Worm (Caenorhabditis elegans) whole organism, L1 larva: ENCODE measurements around the gene C04B4.4.

Experiments used
- C04F5.9 ChIP-seq: sonication (generic microtip); optimal IDR thresholded peaks from 2 replicates; lab custom pipeline; 2016; ENCODE audit warnings: missing genetic modification characterization, missing compliant biosample characterization
- F16B12.6 ChIP-seq: fragments of 150-350 bp; optimal IDR thresholded peaks from 2 replicates; lab custom pipeline; 2014; ENCODE audit warnings: missing biosample characterization, missing genetic modification characterization
- alr-1 ChIP-seq: fragments of 200-800 bp; sonication (Bioruptor generic); optimal IDR thresholded peaks from 2 replicates; lab custom pipeline; 2018; ENCODE audit warnings: borderline replicate concordance, mild to moderate bottlenecking, missing genetic modification characterization, missing compliant biosample characterization
- ama-1 ChIP-seq: fragments of 150-350 bp; optimal IDR thresholded peaks from 2 replicates; lab custom pipeline; 2014
- ceh-63 ChIP-seq: fragments of 200-800 bp; sonication (Bioruptor generic); optimal IDR thresholded peaks from 2 replicates; lab custom pipeline; 2018; ENCODE audit warnings: mild to moderate bottlenecking, missing genetic modification characterization, missing compliant biosample characterization
- ceh-82 ChIP-seq, 3 experiments: fragments of 150-350 bp in 1 of 3; sonication (generic microtip) in 2 of 3; optimal IDR thresholded peaks; 2 replicates each; lab custom pipeline; 2014 to 2017; ENCODE audit warnings: missing biosample characterization in 3 of 3, missing genetic modification characterization in 3 of 3
- egl-27 ChIP-seq, 2 experiments: fragments of 150-350 bp in 1 of 2; sonication (generic microtip); optimal IDR thresholded peaks; 3 replicates each; lab custom pipeline; 2017 to 2018; ENCODE audit warnings: missing biosample characterization in 2 of 2, missing genetic modification characterization in 2 of 2, missing genetic modification reagents in 2 of 2
- elt-3 ChIP-seq, 6 experiments: fragments of 150-350 bp in 1 of 6; sonication (generic microtip); optimal IDR thresholded peaks; 2 replicates each; lab custom pipeline; 2017 to 2018; ENCODE audit warnings: missing biosample characterization in 6 of 6, missing genetic modification characterization in 6 of 6, inconsistent platforms in 1 of 6
- fkh-4 ChIP-seq: sonication (generic microtip); optimal IDR thresholded peaks from 2 replicates; lab custom pipeline; 2016; ENCODE audit warnings: missing compliant biosample characterization, missing genetic modification characterization, borderline replicate concordance
- fkh-8 ChIP-seq: sonication (generic microtip); optimal IDR thresholded peaks from 2 replicates; lab custom pipeline; 2016; ENCODE audit warnings: mild to moderate bottlenecking, missing genetic modification characterization, missing compliant biosample characterization
- grh-1 ChIP-seq: fragments of 200-800 bp; sonication (Bioruptor generic); IDR thresholded peaks from 2 replicates; pipeline ENCODE4 v1.3.6; 2022; ENCODE audit warnings: missing genetic modification reagents, missing genetic modification characterization, missing compliant biosample characterization
- hlh-17 ChIP-seq: fragments of 200-800 bp; sonication (Bioruptor generic); optimal IDR thresholded peaks from 2 replicates; lab custom pipeline; 2018; ENCODE audit warnings: missing genetic modification characterization, mild to moderate bottlenecking, missing compliant biosample characterization, moderate library complexity, borderline replicate concordance
- hpl-2 ChIP-seq: fragments of 150-350 bp; optimal IDR thresholded peaks from 2 replicates; lab custom pipeline; 2014; ENCODE audit warnings: missing biosample characterization, missing genetic modification reagents, missing genetic modification characterization
- irx-1 ChIP-seq: sonication (generic microtip); optimal IDR thresholded peaks from 2 replicates; lab custom pipeline; 2016; ENCODE audit warnings: missing genetic modification characterization, missing compliant biosample characterization
- lin-14 ChIP-seq: fragments of 200-800 bp; sonication (Bioruptor generic); optimal IDR thresholded peaks from 2 replicates; lab custom pipeline; 2018; ENCODE audit warnings: mild to moderate bottlenecking, missing genetic modification characterization, moderate library complexity, missing compliant biosample characterization
- lin-15B ChIP-seq: fragments of 150-350 bp; sonication (generic microtip); optimal IDR thresholded peaks from 3 replicates; lab custom pipeline; 2014; ENCODE audit warnings: missing biosample characterization, missing genetic modification characterization
- lir-3 ChIP-seq: sonication (generic microtip); optimal IDR thresholded peaks from 2 replicates; lab custom pipeline; 2016; ENCODE audit warnings: mild to moderate bottlenecking, missing genetic modification characterization, moderate library complexity, missing compliant biosample characterization; ENCODE audit not compliant: poor library complexity
- mab-9 ChIP-seq: fragments of 200-800 bp; sonication (Bioruptor generic); IDR thresholded peaks from 2 replicates; pipeline ENCODE4 v1.3.6; 2022; ENCODE audit warnings: missing genetic modification reagents, missing genetic modification characterization, missing compliant biosample characterization
- mdl-1 ChIP-seq, 2 experiments: fragments of 150-350 bp; optimal IDR thresholded peaks; 2 replicates each; lab custom pipeline; 2014 to 2017; ENCODE audit warnings: missing biosample characterization in 2 of 2, missing genetic modification characterization in 2 of 2, inconsistent platforms in 1 of 2
- mef-2 ChIP-seq: fragments of 150-350 bp; optimal IDR thresholded peaks from 2 replicates; lab custom pipeline; 2014; ENCODE audit warnings: missing biosample characterization, missing genetic modification characterization
- nhr-12 ChIP-seq: sonication (generic microtip); optimal IDR thresholded peaks from 2 replicates; lab custom pipeline; 2017; ENCODE audit warnings: missing biosample characterization, missing genetic modification characterization
- nhr-237 ChIP-seq: fragments of 150-350 bp; optimal IDR thresholded peaks from 2 replicates; lab custom pipeline; 2014; ENCODE audit warnings: missing biosample characterization, missing genetic modification characterization
- nhr-28 ChIP-seq: fragments of 150-350 bp; optimal IDR thresholded peaks from 2 replicates; lab custom pipeline; 2014; ENCODE audit warnings: missing biosample characterization, missing genetic modification characterization
- nhr-47 ChIP-seq: sonication (generic microtip); optimal IDR thresholded peaks from 2 replicates; lab custom pipeline; 2016; ENCODE audit warnings: mild to moderate bottlenecking, missing genetic modification characterization, moderate library complexity, missing compliant biosample characterization
- nhr-71 ChIP-seq: sonication (generic microtip); optimal IDR thresholded peaks from 2 replicates; lab custom pipeline; 2016; ENCODE audit warnings: mild to moderate bottlenecking, missing genetic modification characterization, moderate library complexity, missing compliant biosample characterization
- nhr-84 ChIP-seq: sonication (generic microtip); optimal IDR thresholded peaks from 2 replicates; lab custom pipeline; 2017; ENCODE audit warnings: missing biosample characterization, missing genetic modification characterization
- nhr-85 ChIP-seq: sonication (generic microtip); peaks from one replicate; lab custom pipeline; 2016; ENCODE audit warnings: missing genetic modification characterization, inconsistent platforms, missing compliant biosample characterization
- nhr-90 ChIP-seq: sonication (generic microtip); optimal IDR thresholded peaks from 2 replicates; lab custom pipeline; 2016; ENCODE audit warnings: mild to moderate bottlenecking, missing genetic modification characterization, missing compliant biosample characterization; ENCODE audit not compliant: poor library complexity
- pag-3 ChIP-seq: sonication (generic microtip); optimal IDR thresholded peaks from 2 replicates; lab custom pipeline; 2017; ENCODE audit warnings: missing genetic modification characterization, mild to moderate bottlenecking, missing compliant biosample characterization, antibody characterized with exemption, borderline replicate concordance; ENCODE audit not compliant: insufficient read depth
- pqm-1 ChIP-seq: sonication (generic microtip); optimal IDR thresholded peaks from 3 replicates; lab custom pipeline; 2017; ENCODE audit warnings: missing biosample characterization, missing genetic modification characterization
- snu-23 ChIP-seq: sonication (generic microtip); optimal IDR thresholded peaks from 2 replicates; lab custom pipeline; 2016; ENCODE audit warnings: missing genetic modification characterization, missing compliant biosample characterization
- swsn-7 ChIP-seq: sonication (generic microtip); optimal IDR thresholded peaks from 2 replicates; lab custom pipeline; 2016; ENCODE audit warnings: missing genetic modification characterization, missing compliant biosample characterization
- unc-130 ChIP-seq: fragments of 150-350 bp; optimal IDR thresholded peaks from 2 replicates; lab custom pipeline; 2017; ENCODE audit warnings: missing biosample characterization, missing genetic modification characterization, inconsistent platforms
- unc-30 ChIP-seq: sonication (generic microtip); optimal IDR thresholded peaks from 2 replicates; lab custom pipeline; 2017; ENCODE audit warnings: missing biosample characterization, missing genetic modification characterization
- unc-62 ChIP-seq: fragments of 150-350 bp; optimal IDR thresholded peaks from 2 replicates; lab custom pipeline; 2014; ENCODE audit warnings: missing biosample characterization, missing genetic modification reagents, missing genetic modification characterization
- unc-86 ChIP-seq: sonication (generic microtip); optimal IDR thresholded peaks from 2 replicates; lab custom pipeline; 2016; ENCODE audit warnings: missing genetic modification characterization, missing compliant biosample characterization
- xbp-1 ChIP-seq: sonication (generic microtip); optimal IDR thresholded peaks from 2 replicates; lab custom pipeline; 2016; ENCODE audit warnings: missing genetic modification characterization, missing compliant biosample characterization
- zip-4 ChIP-seq: fragments of 200-800 bp; sonication (Bioruptor generic); optimal IDR thresholded peaks from 2 replicates; lab custom pipeline; 2018; ENCODE audit warnings: mild to moderate bottlenecking, missing genetic modification characterization, moderate library complexity, missing compliant biosample characterization
- ztf-11 ChIP-seq, 2 experiments: sonication (generic microtip); optimal IDR thresholded peaks; 2 replicates each; lab custom pipeline; 2016 to 2017; ENCODE audit warnings: missing genetic modification characterization in 2 of 2, missing biosample characterization in 1 of 2, missing compliant biosample characterization in 1 of 2
- ztf-4 ChIP-seq: fragments of 150-350 bp; optimal IDR thresholded peaks from 2 replicates; lab custom pipeline; 2014; ENCODE audit warnings: missing biosample characterization, missing genetic modification characterization

Gene C04B4.4

ce11 chrX:12256594-12257048 lies 34.0 kb upstream of the C04B4.4 start, which contains the start of gene E01G6.2:
TSS of gene E01G6.2 (plus strand) at chrX:12256644.
- TF ChIP-seq lin-14 (GFP tag; lab: Kevin White, UChicago), result peak; percentile 65
- TF ChIP-seq mab-9, result 0 out of 2 replicates have a peak, but pooled peaks have one; percentile 43
- no peak for TF ChIP-seq F16B12.6 (tag; lab: Kevin White, UChicago)
- TF ChIP-seq elt-3 (tag; optimal IDR thresholded peaks at IDR 0.05; lab: Kevin White, UChicago), result no peak
- TF ChIP-seq, all 84 proteins: peak for 2

ce11 chrX:12260381-12260931 lies 30.2 kb upstream of the C04B4.4 start, which contains the start of gene E01G6.1:
TSS of gene E01G6.1 (plus strand) at chrX:12260881.
- no peak for TF ChIP-seq hlh-17 (GFP tag; lab: Kevin White, UChicago)
- TF ChIP-seq snu-23 (GFP tag; lab: Kevin White, UChicago), result no peak
- TF ChIP-seq nhr-85, result no peak
- no peak for TF ChIP-seq unc-130
- no peak for TF ChIP-seq pag-3 (tag; lab: Kevin White, UChicago)
- TF ChIP-seq unc-62, result no peak
- no peak for TF ChIP-seq mdl-1 (tag; optimal IDR thresholded peaks at IDR 0.05; lab: Kevin White, UChicago)
- no peak for TF ChIP-seq fkh-8
- no peak for TF ChIP-seq ceh-63
- TF ChIP-seq hpl-2 (GFP tag; lab: Kevin White, UChicago), result no peak
- TF ChIP-seq irx-1, result no peak
- no peak for TF ChIP-seq nhr-12 (tag; lab: Kevin White, UChicago)
- no peak for TF ChIP-seq lin-14 (GFP tag; lab: Kevin White, UChicago)
- TF ChIP-seq unc-30 (tag; lab: Kevin White, UChicago), result no peak
- no peak for TF ChIP-seq alr-1 (tag; lab: Kevin White, UChicago)
- TF ChIP-seq lir-3 (tag; lab: Kevin White, UChicago), result no peak
- TF ChIP-seq zip-4 (GFP tag; lab: Kevin White, UChicago), result no peak
- no peak for TF ChIP-seq C04F5.9 (tag; lab: Kevin White, UChicago)
- TF ChIP-seq, all 84 proteins: peak for 0

ce11 chrX:12270841-12271240 lies 19.8 kb upstream of the C04B4.4 start, which contains the start of gene otpl-8:
TSS of gene otpl-8 (minus strand) at chrX:12270941.
- TF ChIP-seq pqm-1 (tag; lab: Kevin White, UChicago) (no peak), nhr-90 (no peak), ceh-82 (tag; optimal IDR thresholded peaks at IDR 0.05; lab: Kevin White, UChicago) (no peak), nhr-237 (tag; lab: Kevin White, UChicago) (no peak), swsn-7 (tag; lab: Kevin White, UChicago) (no peak), nhr-28 (tag; lab: Kevin White, UChicago) (no peak), egl-27 (tag; optimal IDR thresholded peaks at IDR 0.05; lab: Kevin White, UChicago) (no peak), nhr-84 (tag; lab: Kevin White, UChicago) (no peak), unc-86 (tag; lab: Kevin White, UChicago) (no peak), mef-2 (no peak), xbp-1 (tag; lab: Kevin White, UChicago) (no peak), nhr-71 (tag; lab: Kevin White, UChicago) (no peak), ama-1 (lab: Kevin White, UChicago) (no peak), ztf-4 (tag; lab: Kevin White, UChicago) (no peak), lin-15B (tag; lab: Kevin White, UChicago) (no peak), ztf-11 (tag; optimal IDR thresholded peaks at IDR 0.05; lab: Kevin White, UChicago) (no peak), grh-1 (GFP tag; lab: Robert Waterston, UW) (no peak), nhr-47 (tag; lab: Kevin White, UChicago) (no peak), hpl-2 (GFP tag; lab: Kevin White, UChicago) (no peak), fkh-4 (tag; lab: Kevin White, UChicago) (no peak)
